Worm (Caenorhabditis elegans): ENCODE measurements around the gene F46B3.15.

F46B3.15 gene

ce11 chrV:20654350-20654749 lies 20.8 kb upstream of the F46B3.15 start, which contains the start of gene mnr-1:
Gene mnr-1 (plus strand): TSS chrV:20654650.
- TF ChIP-seq nhr-11 (tag; optimal IDR thresholded peaks at IDR 0.05) (no peak), nhr-20 (tag; optimal IDR thresholded peaks at IDR 0.05) (no peak), grh-1 (GFP tag; IDR thresholded peaks at IDR 0.05) (no peak), C34B4.2 (tag; optimal IDR thresholded peaks at IDR 0.05) (no peak), aha-1 (tag; optimal IDR thresholded peaks at IDR 0.05) (no peak), egl-27 (tag; optimal IDR thresholded peaks at IDR 0.05) (no peak), ceh-63 (GFP tag; optimal IDR thresholded peaks at IDR 0.05) (no peak), fos-1 (tag; optimal IDR thresholded peaks at IDR 0.05) (no peak), nhr-84 (tag; optimal IDR thresholded peaks at IDR 0.05) (no peak), lin-35 (GFP tag; optimal IDR thresholded peaks at IDR 0.05) (no peak)

- TF ChIP-seq ceh-82 (tag; optimal IDR thresholded peaks at IDR 0.05): no peak
- peak; percentile 32 for TF ChIP-seq fkh-10 (GFP tag; optimal IDR thresholded peaks at IDR 0.05)
These were observed 18.4 kb upstream of the F46B3.15 start for ce11 chrV:20651923-20652322.

DNA sequence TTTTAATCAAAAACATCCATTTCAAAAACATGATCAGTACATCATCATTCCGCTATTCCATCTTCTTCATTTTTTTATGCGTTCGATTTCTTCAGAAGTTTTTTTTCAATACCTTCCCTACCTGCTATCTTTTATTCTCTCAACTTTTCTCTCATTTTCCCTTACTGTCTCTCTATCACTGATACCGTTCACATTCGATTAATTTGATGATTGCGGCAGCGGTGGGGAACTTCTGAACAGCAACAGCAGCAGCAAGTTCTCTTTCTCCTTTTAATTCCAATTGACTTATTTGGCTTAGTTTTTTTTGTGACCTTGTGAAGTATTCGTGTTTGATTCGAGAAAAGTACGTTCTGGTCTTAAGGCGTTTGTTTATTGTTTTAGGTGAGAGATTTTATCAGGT lies 15.3 kb upstream of the F46B3.15 start:
- TF ChIP-seq unc-86 (tag; optimal IDR thresholded peaks at IDR 0.05) (no peak), lin-14 (GFP tag; optimal IDR thresholded peaks at IDR 0.05) (peak; percentile 31), elt-3 (tag; optimal IDR thresholded peaks at IDR 0.05) (peak in 1 of 6 experiments; percentile 30), blmp-1 (tag; optimal IDR thresholded peaks at IDR 0.05) (peak; percentile 23)

DNA sequence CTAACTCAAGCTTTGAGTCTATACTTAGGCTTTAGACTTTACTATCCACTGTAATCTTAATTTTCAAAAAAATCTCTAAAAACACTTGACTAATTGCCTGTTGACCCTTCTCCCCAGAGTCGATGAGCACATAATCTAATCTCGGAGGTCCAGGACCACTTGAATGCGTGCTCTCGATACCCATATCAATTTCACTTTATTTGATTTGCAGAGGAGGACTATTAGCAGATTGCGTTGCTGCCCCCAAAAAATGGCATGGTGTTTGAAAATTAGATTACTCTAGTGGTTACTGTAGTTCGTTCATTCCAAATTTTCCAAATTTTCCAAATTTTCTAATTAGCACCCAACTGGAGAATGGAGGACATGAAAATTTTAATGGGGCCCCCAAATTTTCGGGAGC lies 12.0 kb upstream of the F46B3.15 start:
- TF ChIP-seq F16B12.6 (tag; optimal IDR thresholded peaks at IDR 0.05): no peak
- 0 out of 2 replicates have a peak, but pooled peaks have one; percentile 10 for TF ChIP-seq mab-9 (GFP tag; IDR thresholded peaks at IDR 0.05)

DNA sequence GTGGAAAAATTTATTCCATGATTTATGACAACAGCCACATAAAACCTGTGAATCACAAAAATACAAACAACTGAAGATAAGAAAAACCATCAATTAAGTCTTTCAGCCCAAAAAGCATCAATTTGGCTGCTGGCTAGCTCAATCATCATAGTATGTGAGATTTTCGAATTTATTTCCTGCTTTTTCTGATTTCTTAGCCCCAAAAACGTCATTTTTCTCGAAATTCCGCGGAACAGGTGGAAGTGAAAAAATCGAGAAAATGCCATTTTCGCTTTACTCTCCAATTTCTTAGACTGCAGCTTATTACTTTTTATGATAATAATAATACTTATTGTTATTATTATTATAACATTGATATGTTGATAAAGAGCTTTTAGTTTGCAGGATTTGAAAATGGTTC lies 8.4 kb upstream of the F46B3.15 start, which contains the start of gene srxa-15:
Gene srxa-15 (plus strand): TSS at position 301 of the 400 bp plus-strand sequence.
- TF ChIP-seq hlh-4 (tag; optimal IDR thresholded peaks at IDR 0.05) (peak; percentile 60), hlh-17 (GFP tag; optimal IDR thresholded peaks at IDR 0.05; ENCODE audit: borderline replicate concordance) (no peak), fkh-8 (tag; optimal IDR thresholded peaks at IDR 0.05) (peak; percentile 7)

DNA sequence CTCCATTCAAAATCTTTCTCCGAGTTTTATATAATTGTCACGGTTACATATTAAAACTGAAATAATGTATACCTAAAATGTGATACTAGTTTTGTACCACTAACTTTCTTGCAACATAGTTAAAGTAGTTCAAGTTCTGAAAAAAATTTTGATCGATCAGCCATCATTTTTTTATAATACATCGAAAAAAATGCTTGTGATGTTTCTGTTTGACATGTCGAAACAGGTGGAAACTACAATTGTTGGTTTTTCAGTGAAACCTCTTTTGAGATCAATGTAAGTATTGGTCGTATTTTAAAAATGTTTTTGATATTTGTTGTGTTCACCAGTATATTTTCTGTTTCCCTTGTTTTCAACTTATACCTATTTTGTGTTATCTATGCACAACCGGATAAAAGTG lies 5.8 kb upstream of the F46B3.15 start, which contains the start of gene srxa-14:
Gene srxa-14 (plus strand): TSS at position 301 of the 400 bp plus-strand sequence.
- no peak for TF ChIP-seq dsc-1 (tag; optimal IDR thresholded peaks at IDR 0.05)
- no peak for TF ChIP-seq elt-3 (tag; optimal IDR thresholded peaks at IDR 0.05)
- TF ChIP-seq nhr-71 (tag; optimal IDR thresholded peaks at IDR 0.05): no peak
- no peak for TF ChIP-seq aly-2 (tag; optimal IDR thresholded peaks at IDR 0.05)
- no peak for TF ChIP-seq mab-9 (GFP tag; IDR thresholded peaks at IDR 0.05)
- no peak for TF ChIP-seq lin-15B (tag; optimal IDR thresholded peaks at IDR 0.05)
- TF ChIP-seq vab-15 (tag; optimal IDR thresholded peaks at IDR 0.05): no peak
- no peak for TF ChIP-seq fos-1 (tag; optimal IDR thresholded peaks at IDR 0.05)
- no peak for TF ChIP-seq efl-1 (optimal IDR thresholded peaks at IDR 0.05)
- no peak for TF ChIP-seq efl-1 (GFP tag; optimal IDR thresholded peaks at IDR 0.05 in 1 of 2)
- TF ChIP-seq fkh-8 (tag; optimal IDR thresholded peaks at IDR 0.05): no peak

- TF ChIP-seq efl-3 (GFP tag; optimal IDR thresholded peaks at IDR 0.05) (no peak), unc-30 (tag; optimal IDR thresholded peaks at IDR 0.05) (no peak), efl-1 (optimal IDR thresholded peaks at IDR 0.05) (no peak), efl-1 (GFP tag; optimal IDR thresholded peaks at IDR 0.05 in 1 of 2) (peak in 1 of 2 experiments; percentile 1)
These were observed 4.8 kb upstream of the F46B3.15 start, which contains the start of gene Y44A6B.3 for ce11 chrV:20638344-20638743. Gene Y44A6B.3 (minus strand): TSS chrV:20638444.

Data from whole organism, L1 larva.